Fruit fly (Drosophila melanogaster) S2 (cell line): ENCODE results near the gene Rab35.
"Not testable (repeated sequence)": the region's sequence is repeated elsewhere in the genome, so short reads cannot be mapped to it uniquely, and the experiment has no call there.

Experiments used
- CG8478 ChIP-seq: fragments of >200 bp; optimal IDR thresholded peaks from 2 replicates; lab custom pipeline; 2018
- CTCF ChIP-seq, 2 experiments: fragments of >200 bp; optimal IDR thresholded peaks; 2 replicates each; lab custom pipeline; 2018

The Rab35 gene

DNA sequence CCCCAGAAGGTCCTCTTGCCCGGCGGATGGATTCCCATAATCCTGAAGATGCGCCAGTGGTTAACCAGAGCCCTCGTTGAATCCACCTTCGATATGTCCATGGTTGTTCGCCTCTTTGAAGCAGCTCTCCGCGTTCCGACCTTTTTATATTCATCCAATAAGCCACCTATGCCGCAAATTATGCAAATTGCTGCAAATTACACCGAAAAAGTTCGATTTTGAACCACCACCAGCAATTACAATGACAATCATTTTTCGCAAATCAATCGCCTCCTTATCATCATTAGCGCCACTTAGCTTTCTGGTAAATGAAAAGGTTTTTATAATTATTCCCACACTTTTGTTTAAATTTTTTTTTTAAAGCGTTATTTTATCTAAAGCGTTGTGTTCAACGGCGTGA is 16.6 kb downstream of the Rab35 start, which contains the start of gene Or19a:
Gene Or19a (minus strand): TSS at position 101 of the 400 bp plus-strand sequence.
- TF ChIP-seq CTCF (optimal IDR thresholded peaks at IDR 0.05; lab: Kevin White, UChicago); CG8478 (lab: Kevin White, UChicago): not testable (repeated sequence)

- TF ChIP-seq CG8478 (lab: Kevin White, UChicago): no peak
- no peak for TF ChIP-seq CTCF (optimal IDR thresholded peaks at IDR 0.05; lab: Kevin White, UChicago)
Measured at dm6 chrX:20140710-20141109, 19.0 kb downstream of the Rab35 start, which contains the start of gene CG34332. Gene CG34332 (plus strand): TSS chrX:20141010.

- TF ChIP-seq CG8478 (lab: Kevin White, UChicago) (no peak), CTCF (optimal IDR thresholded peaks at IDR 0.05; lab: Kevin White, UChicago) (no peak)
Measured at dm6 chrX:20139493-20139892, 20.2 kb downstream of the Rab35 start, which contains the start of gene CG42583. Gene CG42583 (plus strand): TSS chrX:20139793.

DNA sequence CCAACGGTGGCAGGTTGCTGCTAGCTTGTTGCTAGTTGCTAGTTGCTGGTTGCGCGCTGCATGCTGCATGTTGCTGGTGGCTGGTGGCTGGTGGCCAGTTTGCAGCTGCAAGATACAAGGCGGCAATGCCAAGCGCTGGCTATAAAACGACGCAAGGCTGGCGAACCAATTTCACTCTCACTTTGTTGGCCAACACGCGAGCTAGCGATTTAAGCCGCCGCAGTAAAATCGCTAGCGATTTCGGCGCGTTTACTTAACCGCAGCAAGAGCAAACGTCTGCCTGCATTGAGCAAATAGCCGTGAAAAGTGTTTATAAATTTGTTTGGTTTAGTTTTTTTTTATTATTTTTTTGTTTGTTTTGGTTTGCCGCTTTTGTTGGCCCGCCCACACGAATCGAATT is 26.2 kb downstream of the Rab35 start, which contains the start of gene CG15322:
Gene CG15322 (plus strand): TSS at position 148 of the 400 bp plus-strand sequence.
- TF ChIP-seq CTCF (optimal IDR thresholded peaks at IDR 0.05; lab: Kevin White, UChicago) (no peak), CG8478 (lab: Kevin White, UChicago) (no peak)

DNA sequence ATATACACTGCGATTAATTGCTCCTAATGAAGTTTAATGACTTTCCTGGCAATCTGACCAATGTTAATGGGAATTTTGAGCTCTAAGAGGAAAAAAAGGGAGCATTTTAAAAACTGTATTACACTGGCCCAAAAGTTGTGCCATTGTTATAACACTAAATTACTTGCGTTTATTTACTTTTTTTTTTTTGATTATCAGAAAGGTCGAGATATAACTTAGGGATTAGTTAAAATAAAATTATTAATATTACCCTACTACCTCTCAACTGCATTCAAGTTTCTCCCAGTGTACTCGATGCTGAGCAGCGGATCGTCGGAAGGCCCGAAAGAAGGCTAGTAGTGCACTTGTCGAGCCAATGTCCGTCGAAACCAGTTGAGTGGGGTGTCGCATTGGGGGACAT is 29.2 kb downstream of the Rab35 start:
- TF ChIP-seq CTCF (optimal IDR thresholded peaks at IDR 0.05; lab: Kevin White, UChicago): no peak
- no peak for TF ChIP-seq CG8478 (lab: Kevin White, UChicago)

DNA sequence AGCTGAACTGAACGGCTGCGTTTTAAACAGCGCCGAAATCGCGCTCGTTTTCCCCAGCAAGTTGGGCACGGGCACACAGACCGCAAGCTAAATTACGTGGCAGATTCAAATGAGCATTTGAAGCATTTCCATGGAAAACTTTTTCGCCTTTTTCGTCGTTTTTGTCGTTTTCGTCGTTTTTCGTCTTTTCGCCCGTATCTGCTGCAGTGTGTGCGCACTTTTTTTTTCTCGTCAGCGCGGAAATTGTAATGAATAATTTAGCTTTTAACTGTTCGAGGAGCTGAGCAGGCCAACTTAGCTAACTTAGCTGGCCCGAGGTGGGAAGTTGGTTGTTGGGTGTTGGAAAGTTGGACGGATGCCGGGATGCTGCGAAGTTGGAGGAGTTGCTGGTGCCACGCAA is 30.1 kb downstream of the Rab35 start:
- TF ChIP-seq CTCF (optimal IDR thresholded peaks at IDR 0.05; lab: Kevin White, UChicago): no peak
- no peak for TF ChIP-seq CG8478 (lab: Kevin White, UChicago)

dm6 chrX:20122153-20122552 is 37.5 kb downstream of the Rab35 start, which contains the start of gene CG34331:
Gene CG34331 (plus strand): TSS chrX:20122453.
- TF ChIP-seq CG8478 (lab: Kevin White, UChicago) (no peak), CTCF (optimal IDR thresholded peaks at IDR 0.05; lab: Kevin White, UChicago) (no peak)

- TF ChIP-seq CTCF (optimal IDR thresholded peaks at IDR 0.05; lab: Kevin White, UChicago) (no peak), CG8478 (lab: Kevin White, UChicago) (no peak)
Measured at dm6 chrX:20110475-20110874, 49.2 kb downstream of the Rab35 start, which contains the start of gene karr. Gene karr (minus strand): TSS chrX:20110575.
